Worm (Caenorhabditis elegans) whole organism, L3 larva: Measurements from ENCODE around the gene C18D11.7.
"Not testable (repeated sequence)": the region's sequence is repeated elsewhere in the genome, so short reads cannot be mapped to it uniquely, and the experiment has no call there.

Experiments used
- ZK546.5 ChIP-seq: sonication (generic microtip); optimal IDR thresholded peaks from 2 replicates; lab custom pipeline; 2017; ENCODE audit warnings: missing biosample characterization, missing genetic modification characterization
- ama-1 ChIP-seq: fragments of 150-350 bp; optimal IDR thresholded peaks from 2 replicates; lab custom pipeline; 2018
- ceh-16 ChIP-seq: sonication (generic microtip); optimal IDR thresholded peaks from 2 replicates; lab custom pipeline; 2017; ENCODE audit warnings: missing biosample characterization, missing genetic modification characterization
- fos-1 ChIP-seq: fragments of 150-350 bp; optimal IDR thresholded peaks from 2 replicates; lab custom pipeline; 2014; ENCODE audit warnings: missing biosample characterization, missing genetic modification characterization
- lin-39 ChIP-seq: fragments of 150-350 bp; optimal IDR thresholded peaks from 2 replicates; lab custom pipeline; 2018; ENCODE audit warnings: missing biosample characterization, missing genetic modification reagents, missing genetic modification characterization
- nhr-11 ChIP-seq: fragments of 150-350 bp; optimal IDR thresholded peaks from 2 replicates; lab custom pipeline; 2014; ENCODE audit warnings: missing biosample characterization, missing genetic modification characterization
- nhr-12 ChIP-seq: fragments of 150-350 bp; optimal IDR thresholded peaks from 2 replicates; lab custom pipeline; 2014; ENCODE audit warnings: missing biosample characterization, missing genetic modification characterization
- pha-4 ChIP-seq: fragments of 150-350 bp; optimal IDR thresholded peaks from 2 replicates; lab custom pipeline; 2014; ENCODE audit warnings: missing biosample characterization, missing genetic modification reagents, missing genetic modification characterization
- skn-1 ChIP-seq: fragments of 150-350 bp; optimal IDR thresholded peaks from 2 replicates; lab custom pipeline; 2014; ENCODE audit warnings: missing biosample characterization, missing genetic modification characterization
- unc-62 ChIP-seq: fragments of 150-350 bp; sonication (generic microtip); optimal IDR thresholded peaks from 4 replicates; lab custom pipeline; 2014; ENCODE audit warnings: missing biosample characterization, missing genetic modification reagents, missing genetic modification characterization

DNA sequence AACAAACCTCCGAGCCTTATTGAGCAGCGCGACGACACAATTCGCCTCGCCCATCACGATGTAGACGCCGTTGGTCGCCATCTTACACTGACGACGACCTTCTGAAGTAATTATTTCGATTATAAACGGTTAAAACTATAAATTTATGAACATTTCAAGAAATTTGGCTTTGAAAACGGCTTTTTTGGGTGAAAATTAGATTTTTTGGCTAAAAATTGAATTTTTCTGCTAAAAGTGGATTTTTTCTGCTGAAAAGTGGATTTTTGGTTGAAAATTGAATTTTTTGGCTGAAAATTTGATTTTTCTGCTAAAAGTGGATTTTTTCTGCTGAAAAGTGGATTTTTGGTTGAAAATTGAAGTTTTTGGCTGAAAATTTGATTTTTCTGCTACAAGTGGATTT lies 33.0 kb downstream of the C18D11.7 start, which contains the start of gene gbf-1:
- not testable (repeated sequence) for TF ChIP-seq ceh-16 (tag; lab: Kevin White, UChicago); ama-1; unc-62 (GFP tag; lab: Kevin White, UChicago); skn-1 (tag; lab: Kevin White, UChicago); ZK546.5; lin-39 (tag; lab: Kevin White, UChicago); nhr-11 (tag; lab: Kevin White, UChicago); nhr-12 (tag; lab: Kevin White, UChicago); pha-4 (tag; lab: Kevin White, UChicago); fos-1 (tag; lab: Kevin White, UChicago)
